Worm (Caenorhabditis elegans): ENCODE results near the gene M60.6.

- TF ChIP-seq zip-5 (tag; optimal IDR thresholded peaks at IDR 0.05) = no peak
- no peak for TF ChIP-seq pha-4 (tag; optimal IDR thresholded peaks at IDR 0.05)
- no peak for TF ChIP-seq F13H6.1 (tag; optimal IDR thresholded peaks at IDR 0.05)
- TF ChIP-seq pros-1 (tag; optimal IDR thresholded peaks at IDR 0.05) = no peak
- no peak for TF ChIP-seq hlh-13 (GFP tag; optimal IDR thresholded peaks at IDR 0.05)
- no peak for TF ChIP-seq unc-42 (tag; optimal IDR thresholded peaks at IDR 0.05)
- TF ChIP-seq tbx-2 (tag; optimal IDR thresholded peaks at IDR 0.05) = no peak
- TF ChIP-seq hlh-30 (tag; optimal IDR thresholded peaks at IDR 0.05; ENCODE audit: insufficient read depth) = no peak
- no peak for TF ChIP-seq ama-1 (optimal IDR thresholded peaks at IDR 0.05)
- no peak for TF ChIP-seq sox-4 (tag; optimal IDR thresholded peaks at IDR 0.05)
- no peak for TF ChIP-seq fkh-10 (GFP tag; optimal IDR thresholded peaks at IDR 0.05)
Observed at ce11 chrX:8284003-8284402, 31.7 kb upstream of the M60.6 start.
